Fruit fly (Drosophila melanogaster) whole organism, embryonic: ENCODE measurements around the gene CG4957.
A peak's percentile ranks its signal among the peaks of the same experiment; 100 is the strongest.

Source experiments
- Awh ChIP-seq: fragments of 200-800 bp; sonication (Bioruptor generic); IDR thresholded peaks from 2 replicates; pipeline ENCODE4, ENCODE4 v1.3.6; 2022; ENCODE audit warnings: missing biosample characterization, missing genetic modification characterization
- CG10431 ChIP-seq: fragments of 200-800 bp; sonication (Bioruptor generic); optimal IDR thresholded peaks from 3 replicates; lab custom pipeline; 2018; ENCODE audit warnings: missing biosample characterization, mild to moderate bottlenecking, missing genetic modification characterization
- CG11093 ChIP-seq: fragments of 200-800 bp; sonication (Bioruptor generic); IDR thresholded peaks from 3 replicates; pipeline ENCODE4 v1.3.6; 2022; ENCODE audit warnings: missing biosample characterization, missing genetic modification characterization
- CG11695 ChIP-seq: fragments of 200-800 bp; sonication (Bioruptor generic); IDR thresholded peaks from 3 replicates; pipeline ENCODE4 v1.3.6; 2022; ENCODE audit warnings: missing biosample characterization, missing genetic modification characterization
- CG12071 ChIP-seq: fragments of 200-800 bp; sonication (Bioruptor generic); optimal IDR thresholded peaks from 3 replicates; lab custom pipeline; 2018; ENCODE audit warnings: missing biosample characterization, mild to moderate bottlenecking, missing genetic modification characterization
- CG12219 ChIP-seq: fragments of 200-800 bp; sonication (Bioruptor generic); optimal IDR thresholded peaks from 3 replicates; lab custom pipeline; 2018; ENCODE audit warnings: missing biosample characterization, mild to moderate bottlenecking, missing genetic modification characterization
- CG14667 ChIP-seq: fragments of 200-800 bp; sonication (Bioruptor generic); IDR thresholded peaks from 2 replicates; pipeline ENCODE4 v1.3.6; 2022; ENCODE audit warnings: missing biosample characterization, missing genetic modification characterization
- CG15073 ChIP-seq: fragments of 200-800 bp; sonication (Bioruptor generic); optimal IDR thresholded peaks from 2 replicates; lab custom pipeline; 2016; ENCODE audit warnings: missing biosample characterization, missing genetic modification characterization
- CG15479 ChIP-seq: fragments of 200-800 bp; sonication (Bioruptor generic); optimal IDR thresholded peaks from 3 replicates; lab custom pipeline; 2019; ENCODE audit warnings: missing biosample characterization, mild to moderate bottlenecking, missing genetic modification characterization, moderate library complexity
- CG17186 ChIP-seq: fragments of 200-800 bp; sonication (Bioruptor generic); optimal IDR thresholded peaks from 3 replicates; lab custom pipeline; 2017; ENCODE audit warnings: missing biosample characterization, missing genetic modification reagents, missing genetic modification characterization
- CG17385 ChIP-seq: fragments of 200-800 bp; sonication (Bioruptor generic); optimal IDR thresholded peaks from 3 replicates; lab custom pipeline; 2018; ENCODE audit warnings: missing biosample characterization, mild to moderate bottlenecking, missing genetic modification characterization
- CG17568 ChIP-seq: fragments of 200-800 bp; sonication (Bioruptor generic); optimal IDR thresholded peaks from 2 replicates; lab custom pipeline; 2018; ENCODE audit warnings: missing biosample characterization, mild to moderate bottlenecking, missing genetic modification characterization, moderate library complexity
- CG30431 ChIP-seq: fragments of 200-800 bp; sonication (Bioruptor generic); optimal IDR thresholded peaks from 2 replicates; lab custom pipeline; 2017; ENCODE audit warnings: missing biosample characterization, missing genetic modification characterization
- CG31388 ChIP-seq: fragments of 200-800 bp; sonication (Bioruptor generic); optimal IDR thresholded peaks from 2 replicates; lab custom pipeline; 2016; ENCODE audit warnings: missing biosample characterization, missing genetic modification characterization
- CG34224 ChIP-seq: fragments of 200-800 bp; sonication (Bioruptor generic); IDR thresholded peaks from 3 replicates; pipeline ENCODE4 v1.3.6; 2022; ENCODE audit warnings: missing biosample characterization, missing genetic modification characterization; ENCODE audit not compliant: partially characterized antibody
- CG9797 ChIP-seq: fragments of 200-800 bp; sonication (Bioruptor generic); optimal IDR thresholded peaks from 3 replicates; lab custom pipeline; 2018; ENCODE audit warnings: missing biosample characterization, mild to moderate bottlenecking, missing genetic modification characterization
- Dbx ChIP-seq: fragments of 200-800 bp; sonication (Bioruptor generic); IDR thresholded peaks from 3 replicates; pipeline ENCODE4 v1.3.6; 2022; ENCODE audit warnings: missing biosample characterization, missing genetic modification characterization
- Dek ChIP-seq: fragments of 200-800 bp; sonication (Bioruptor generic); optimal IDR thresholded peaks from 3 replicates; lab custom pipeline; 2019; ENCODE audit warnings: missing biosample characterization, mild to moderate bottlenecking, missing genetic modification characterization, moderate library complexity
- Dp ChIP-seq: fragments of 200-800 bp; sonication (Bioruptor generic); optimal IDR thresholded peaks from 2 replicates; lab custom pipeline; 2018; ENCODE audit warnings: missing biosample characterization, mild to moderate bottlenecking, missing genetic modification characterization, moderate library complexity
- E2f2 ChIP-seq: fragments of 200-800 bp; sonication (Bioruptor generic); IDR thresholded peaks from 2 replicates; pipeline ENCODE4 v1.3.6; 2022; ENCODE audit warnings: missing biosample characterization, missing genetic modification characterization
- Ets97D ChIP-seq: fragments of 200-800 bp; sonication (Bioruptor generic); optimal IDR thresholded peaks from 3 replicates; lab custom pipeline; 2016; ENCODE audit warnings: missing biosample characterization, missing genetic modification characterization
- GATAe ChIP-seq: fragments of 200-800 bp; sonication (Bioruptor generic); conservative IDR thresholded peaks from 2 replicates; pipeline ENCODE4 v1.3.6; 2022; ENCODE audit warnings: missing biosample characterization, missing genetic modification characterization
- Kr ChIP-seq: fragments of 200-800 bp; sonication (Bioruptor generic); optimal IDR thresholded peaks from 2 replicates; lab custom pipeline; 2017; ENCODE audit warnings: missing biosample characterization, mild to moderate bottlenecking, missing genetic modification characterization
- MBD-R2 ChIP-seq: fragments of 200-800 bp; sonication (Bioruptor generic); IDR thresholded peaks from 2 replicates; pipeline ENCODE4 v1.3.6; 2022; ENCODE audit warnings: missing biosample characterization, missing genetic modification characterization
- NK7.1 ChIP-seq: fragments of 200-800 bp; sonication (Bioruptor generic); optimal IDR thresholded peaks from 3 replicates; lab custom pipeline; 2016; ENCODE audit warnings: missing biosample characterization, missing genetic modification characterization
- Pdp1 ChIP-seq, 2 experiments: fragments of 200-800 bp; sonication (Bioruptor generic); optimal IDR thresholded peaks; 3 replicates each; lab custom pipeline; 2016; ENCODE audit warnings: missing biosample characterization in 2 of 2, missing genetic modification characterization in 2 of 2, mild to moderate bottlenecking in 1 of 2, moderate library complexity in 1 of 2
- Spps ChIP-seq: fragments of 200-800 bp; sonication (Bioruptor generic); optimal IDR thresholded peaks from 2 replicates; lab custom pipeline; 2018; ENCODE audit warnings: missing biosample characterization, mild to moderate bottlenecking, missing genetic modification characterization
- al ChIP-seq: fragments of 200-800 bp; sonication (Bioruptor generic); IDR thresholded peaks from 2 replicates; pipeline ENCODE4 v1.3.6; 2022; ENCODE audit warnings: missing biosample characterization, missing genetic modification characterization
- cad ChIP-seq: fragments of >200 bp; optimal IDR thresholded peaks from 2 replicates; lab custom pipeline; 2017; ENCODE audit warnings: missing biosample characterization, missing genetic modification characterization
- chinmo ChIP-seq: fragments of 200-800 bp; sonication (Bioruptor generic); IDR thresholded peaks from 4 replicates; pipeline ENCODE4 v1.3.6; 2022; ENCODE audit warnings: missing biosample characterization, missing genetic modification characterization; ENCODE audit not compliant: partially characterized antibody
- ci ChIP-seq: fragments of 200-800 bp; sonication (Bioruptor generic); IDR thresholded peaks from 3 replicates; pipeline ENCODE4 v1.3.6; 2022; ENCODE audit warnings: missing biosample characterization, missing genetic modification characterization
- crc ChIP-seq: fragments of 200-800 bp; sonication (Bioruptor generic); optimal IDR thresholded peaks from 2 replicates; lab custom pipeline; 2016; ENCODE audit warnings: missing biosample characterization, missing genetic modification characterization
- eve ChIP-seq, 2 experiments: fragments of >200 bp; optimal IDR thresholded peaks; 2 replicates each; lab custom pipeline; 2017; ENCODE audit warnings: missing biosample characterization in 2 of 2, missing genetic modification characterization in 2 of 2
- eyg ChIP-seq: fragments of 200-800 bp; sonication (Bioruptor generic); optimal IDR thresholded peaks from 3 replicates; lab custom pipeline; 2016; ENCODE audit warnings: missing biosample characterization, missing genetic modification characterization
- fu2 ChIP-seq: fragments of 200-800 bp; sonication (Bioruptor generic); optimal IDR thresholded peaks from 2 replicates; lab custom pipeline; 2016; ENCODE audit warnings: missing biosample characterization, missing genetic modification characterization
- gfzf ChIP-seq: fragments of 200-800 bp; sonication (Bioruptor generic); optimal IDR thresholded peaks from 2 replicates; lab custom pipeline; 2016; ENCODE audit warnings: missing biosample characterization, mild to moderate bottlenecking, missing genetic modification characterization, moderate library complexity
- gro ChIP-seq: fragments of 200-800 bp; sonication (Bioruptor generic); optimal IDR thresholded peaks from 2 replicates; lab custom pipeline; 2016; ENCODE audit warnings: missing biosample characterization, missing genetic modification characterization
- her ChIP-seq: fragments of 200-800 bp; sonication (Bioruptor generic); optimal IDR thresholded peaks from 2 replicates; lab custom pipeline; 2016; ENCODE audit warnings: missing biosample characterization, missing genetic modification characterization
- nerfin-1 ChIP-seq: fragments of 200-800 bp; sonication (Bioruptor generic); optimal IDR thresholded peaks from 3 replicates; lab custom pipeline; 2019; ENCODE audit warnings: missing biosample characterization, mild to moderate bottlenecking, missing genetic modification characterization, moderate library complexity
- nmo ChIP-seq: fragments of 200-800 bp; sonication (Bioruptor generic); optimal IDR thresholded peaks from 2 replicates; lab custom pipeline; 2018; ENCODE audit warnings: missing biosample characterization, mild to moderate bottlenecking, missing genetic modification characterization, moderate library complexity
- pfk ChIP-seq: fragments of 200-800 bp; sonication (Bioruptor generic); optimal IDR thresholded peaks from 2 replicates; lab custom pipeline; 2018; ENCODE audit warnings: missing biosample characterization, mild to moderate bottlenecking, missing genetic modification characterization, moderate library complexity
- pho ChIP-seq: fragments of 200-800 bp; sonication (Bioruptor generic); optimal IDR thresholded peaks from 2 replicates; lab custom pipeline; 2016; ENCODE audit warnings: missing biosample characterization, missing genetic modification characterization
- pros ChIP-seq: fragments of 200-800 bp; sonication (Bioruptor generic); optimal IDR thresholded peaks from 3 replicates; lab custom pipeline; 2019; ENCODE audit warnings: missing biosample characterization, mild to moderate bottlenecking, missing genetic modification characterization, moderate library complexity
- pzg ChIP-seq: fragments of 200-800 bp; sonication (Bioruptor generic); optimal IDR thresholded peaks from 3 replicates; lab custom pipeline; 2018; ENCODE audit warnings: missing biosample characterization, mild to moderate bottlenecking, missing genetic modification characterization, moderate library complexity
- run ChIP-seq: fragments of 200-800 bp; sonication (Bioruptor generic); optimal IDR thresholded peaks from 3 replicates; lab custom pipeline; 2018; ENCODE audit warnings: missing biosample characterization, mild to moderate bottlenecking, missing genetic modification characterization
- scrt ChIP-seq: fragments of 200-800 bp; sonication (Bioruptor generic); optimal IDR thresholded peaks from 2 replicates; lab custom pipeline; 2018; ENCODE audit warnings: missing biosample characterization, mild to moderate bottlenecking, missing genetic modification characterization, moderate library complexity
- sd ChIP-seq: fragments of 200-800 bp; sonication (Bioruptor generic); optimal IDR thresholded peaks from 3 replicates; lab custom pipeline; 2018; ENCODE audit warnings: missing biosample characterization, mild to moderate bottlenecking, missing genetic modification characterization, moderate library complexity
- sens ChIP-seq: fragments of 200-800 bp; sonication (Bioruptor generic); peaks from one replicate; lab custom pipeline; 2016; ENCODE audit warnings: missing biosample characterization, missing genetic modification characterization
- stwl ChIP-seq: fragments of 200-800 bp; sonication (Bioruptor generic); optimal IDR thresholded peaks from 3 replicates; lab custom pipeline; 2018; ENCODE audit warnings: missing biosample characterization, mild to moderate bottlenecking, missing genetic modification characterization, moderate library complexity
- sug ChIP-seq: fragments of 200-800 bp; optimal IDR thresholded peaks from 2 replicates; lab custom pipeline; 2019; ENCODE audit warnings: missing biosample characterization, mild to moderate bottlenecking, missing genetic modification characterization, moderate library complexity
- wor ChIP-seq: fragments of 200-800 bp; sonication (Bioruptor generic); IDR thresholded peaks from 2 replicates; pipeline ENCODE4 v1.3.6; 2022; ENCODE audit warnings: missing biosample characterization, missing genetic modification characterization
- yki ChIP-seq: fragments of >200 bp; optimal IDR thresholded peaks from 3 replicates; lab custom pipeline; 2018

The CG4957 gene

DNA sequence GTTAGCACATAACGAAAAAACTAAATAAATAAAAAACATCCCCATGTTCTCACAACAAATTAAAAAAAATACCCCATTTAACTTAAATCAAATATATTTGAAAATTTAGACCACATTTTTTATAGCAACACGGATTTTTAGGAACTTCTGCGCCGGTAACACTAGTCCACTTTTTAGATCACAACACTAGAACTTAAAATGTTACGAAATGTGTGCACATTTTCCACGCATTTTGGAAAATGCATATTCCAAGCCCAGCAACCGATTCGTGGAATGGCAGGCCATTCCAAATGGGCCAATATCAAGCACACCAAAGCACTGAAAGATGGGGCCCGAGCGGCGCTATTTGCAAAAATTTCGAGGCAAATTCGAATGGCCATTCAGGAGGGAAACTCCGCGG, at the start of gene CG4957:
Gene CG4957, plus strand, starts transcription at position 185 of the 400 bp plus-strand sequence.
- TF ChIP-seq pfk (GFP tag; lab: Kevin White, UChicago), result no peak
- TF ChIP-seq pzg (GFP tag; lab: Kevin White, UChicago), result peak; percentile 33
- TF ChIP-seq CG10431, result no peak
- peak; percentile 70 for TF ChIP-seq gfzf
- peak; percentile 18 for TF ChIP-seq Dp (GFP tag; lab: Kevin White, UChicago)
- TF ChIP-seq scrt, result no peak
- no peak for TF ChIP-seq CG30431
- peak; percentile 30 for TF ChIP-seq CG9797 (GFP tag; lab: Kevin White, UChicago)
- peak; percentile 14 for TF ChIP-seq Ets97D (GFP tag; lab: Kevin White, UChicago)
- 0 out of 3 replicates have a peak, but pooled peaks have one; percentile 14 for TF ChIP-seq CG34224 (GFP tag; lab: Robert Waterston, UW)
- peak; percentile 30 for TF ChIP-seq stwl
- no peak for TF ChIP-seq CG11093 (GFP tag; lab: Robert Waterston, UW)
- TF ChIP-seq NK7.1 (GFP tag; lab: Kevin White, UChicago), result no peak
- TF ChIP-seq nerfin-1 (tag; lab: Kevin White, UChicago), result peak; percentile 9
- TF ChIP-seq chinmo (GFP tag; lab: Robert Waterston, UW), result 0 out of 4 replicates have a peak, but pooled peaks have one; percentile 25
- TF ChIP-seq E2f2 (GFP tag; lab: Robert Waterston, UW), result peak; percentile 46
- TF ChIP-seq Kr (GFP tag; lab: Kevin White, UChicago), result no peak
- peak; percentile 53 for TF ChIP-seq sens (GFP tag; lab: Kevin White, UChicago)
- TF ChIP-seq al (GFP tag; lab: Robert Waterston, UW), result no peak
- no peak for TF ChIP-seq Spps
- no peak for TF ChIP-seq CG11695 (GFP tag; lab: Robert Waterston, UW)
- TF ChIP-seq Dbx (GFP tag; lab: Robert Waterston, UW), result no peak
- no peak for TF ChIP-seq pros (GFP tag; lab: Kevin White, UChicago)
- TF ChIP-seq sd (tag; lab: Kevin White, UChicago), result peak; percentile 79
- TF ChIP-seq MBD-R2 (GFP tag; lab: Robert Waterston, UW), result peak; percentile 52
- peak in 1 of 2 experiments; percentile 78 for TF ChIP-seq Pdp1 (GFP tag; optimal IDR thresholded peaks at IDR 0.05; lab: Kevin White, UChicago)
- TF ChIP-seq, all 482 proteins: peak for 14

DNA sequence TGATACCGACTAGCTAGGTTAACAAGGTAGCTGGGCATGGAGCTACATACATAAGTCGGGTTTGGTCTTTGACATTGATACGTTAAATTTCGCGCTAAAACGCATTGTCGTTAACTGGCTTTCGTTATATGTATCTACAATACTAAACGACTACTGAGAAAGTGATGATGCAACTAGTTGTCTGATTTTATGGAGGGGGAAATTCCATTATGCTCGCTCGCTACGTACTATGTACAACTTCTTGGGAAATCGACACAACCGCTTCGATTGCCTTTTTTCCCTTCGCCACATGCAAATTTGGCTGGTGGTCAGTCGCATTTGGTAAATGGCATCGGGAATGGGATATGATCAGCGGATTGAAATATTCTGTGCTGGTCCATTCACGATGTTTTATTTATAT, 48.7 kb upstream of the CG4957 start:
- no peak for TF ChIP-seq Dek (tag; lab: Kevin White, UChicago)
- TF ChIP-seq CG15073 (GFP tag; lab: Kevin White, UChicago), result no peak
- TF ChIP-seq eve (GFP tag; optimal IDR thresholded peaks at IDR 0.05; lab: Kevin White, UChicago), result peak in 1 of 2 experiments; percentile 75
- no peak for TF ChIP-seq gro (GFP tag; lab: Kevin White, UChicago)
- TF ChIP-seq cad (GFP tag; lab: Kevin White, UChicago), result peak; percentile 5
- no peak for TF ChIP-seq her (GFP tag; lab: Kevin White, UChicago)
- no peak for TF ChIP-seq run (tag; lab: Kevin White, UChicago)
- TF ChIP-seq CG17385 (GFP tag; lab: Kevin White, UChicago), result no peak
- TF ChIP-seq Awh (GFP tag; lab: Robert Waterston, UW), result no peak
- TF ChIP-seq fu2 (GFP tag; lab: Kevin White, UChicago), result no peak
- TF ChIP-seq CG15479 (GFP tag; lab: Kevin White, UChicago), result peak; percentile 14
- no peak for TF ChIP-seq yki (lab: Kevin White, UChicago)
- no peak for TF ChIP-seq CG14667 (GFP tag; lab: Robert Waterston, UW)
- TF ChIP-seq CG31388 (GFP tag; lab: Kevin White, UChicago), result no peak
- TF ChIP-seq CG17186 (GFP tag; lab: Kevin White, UChicago), result no peak
- TF ChIP-seq CG12071 (GFP tag; lab: Kevin White, UChicago), result no peak
- peak; percentile 52 for TF ChIP-seq nerfin-1 (tag; lab: Kevin White, UChicago)
- TF ChIP-seq sug (tag; lab: Kevin White, UChicago), result no peak
- no peak for TF ChIP-seq ci (GFP tag; lab: Robert Waterston, UW)
- TF ChIP-seq CG17568 (GFP tag; lab: Kevin White, UChicago), result no peak
- no peak for TF ChIP-seq wor
- TF ChIP-seq pho (GFP tag; lab: Kevin White, UChicago), result no peak
- TF ChIP-seq CG12219 (GFP tag; lab: Kevin White, UChicago), result no peak
- TF ChIP-seq GATAe (GFP tag; lab: Robert Waterston, UW), result no peak
- TF ChIP-seq eyg (GFP tag; lab: Kevin White, UChicago), result no peak
- no peak for TF ChIP-seq crc
- TF ChIP-seq nmo (GFP tag; lab: Kevin White, UChicago), result no peak
